Worm (Caenorhabditis elegans) whole organism, L2 larva: Measurements from ENCODE around the gene rev-3.

Experiments used
- R02D3.7 ChIP-seq: fragments of 150-350 bp; optimal IDR thresholded peaks from 2 replicates; lab custom pipeline; 2014; ENCODE audit warnings: missing biosample characterization, missing genetic modification characterization
- ama-1 ChIP-seq: fragments of 150-350 bp; optimal IDR thresholded peaks from 2 replicates; lab custom pipeline; 2018; ENCODE audit warnings: inconsistent platforms
- ceh-82 ChIP-seq: fragments of 150-350 bp; optimal IDR thresholded peaks from 2 replicates; lab custom pipeline; 2014; ENCODE audit warnings: missing biosample characterization, missing genetic modification characterization
- egl-27 ChIP-seq: sonication (generic microtip); optimal IDR thresholded peaks from 3 replicates; lab custom pipeline; 2017; ENCODE audit warnings: missing biosample characterization, missing genetic modification reagents, missing genetic modification characterization
- fos-1 ChIP-seq: fragments of 150-350 bp; optimal IDR thresholded peaks from 2 replicates; lab custom pipeline; 2014; ENCODE audit warnings: missing biosample characterization, missing genetic modification characterization
- lsy-2 ChIP-seq, 2 experiments: fragments of 150-350 bp in 1 of 2; sonication (generic microtip) in 1 of 2; optimal IDR thresholded peaks; 2 replicates each; lab custom pipeline; 2014 to 2017; ENCODE audit warnings: missing biosample characterization in 2 of 2, missing genetic modification characterization in 2 of 2
- nhr-11 ChIP-seq: fragments of 150-350 bp; optimal IDR thresholded peaks from 2 replicates; lab custom pipeline; 2014; ENCODE audit warnings: missing biosample characterization, missing genetic modification characterization
- nhr-25 ChIP-seq: fragments of 150-350 bp; sonication (generic microtip); optimal IDR thresholded peaks from 3 replicates; lab custom pipeline; 2014; ENCODE audit warnings: missing biosample characterization, missing genetic modification characterization
- nhr-6 ChIP-seq: fragments of 150-350 bp; optimal IDR thresholded peaks from 2 replicates; lab custom pipeline; 2014; ENCODE audit warnings: missing biosample characterization, missing genetic modification characterization
- skn-1 ChIP-seq: sonication (generic microtip); optimal IDR thresholded peaks from 2 replicates; lab custom pipeline; 2017; ENCODE audit warnings: missing biosample characterization, missing genetic modification characterization
- snpc-4 ChIP-seq: fragments of 150-350 bp; optimal IDR thresholded peaks from 2 replicates; lab custom pipeline; 2014; ENCODE audit warnings: missing biosample characterization, missing genetic modification characterization
- unc-39 ChIP-seq: fragments of 150-350 bp; optimal IDR thresholded peaks from 2 replicates; lab custom pipeline; 2014; ENCODE audit warnings: missing biosample characterization, missing genetic modification characterization
- zag-1 ChIP-seq: fragments of 150-350 bp; optimal IDR thresholded peaks from 2 replicates; lab custom pipeline; 2014; ENCODE audit warnings: missing biosample characterization, missing genetic modification characterization

DNA sequence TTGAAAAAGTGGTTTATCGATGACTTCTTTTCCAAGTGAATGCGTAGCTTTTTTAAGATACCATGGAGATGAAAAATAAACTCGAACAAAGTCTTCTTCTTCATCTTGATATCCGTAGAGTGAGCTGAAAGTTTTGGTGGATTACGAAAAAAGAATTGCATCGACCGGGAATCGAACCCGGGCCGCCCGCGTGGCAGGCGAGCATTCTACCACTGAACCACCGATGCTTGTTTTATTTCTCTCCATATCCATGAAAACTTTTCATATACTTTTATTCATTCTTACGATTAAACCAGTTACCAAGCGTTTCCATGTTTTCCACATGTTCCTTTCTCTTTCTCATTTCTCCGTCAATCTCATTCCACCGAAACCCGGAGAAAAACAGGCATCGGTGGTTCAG lies 8.4 kb downstream of the rev-3 start:
- TF ChIP-seq snpc-4 (tag; lab: Kevin White, UChicago) = no peak
- TF ChIP-seq nhr-11 (tag; lab: Kevin White, UChicago) = no peak
- no peak for TF ChIP-seq egl-27 (tag; lab: Kevin White, UChicago)
- TF ChIP-seq fos-1 (tag; lab: Kevin White, UChicago) = no peak
- no peak for TF ChIP-seq zag-1 (tag; lab: Kevin White, UChicago)
- no peak for TF ChIP-seq unc-39
- TF ChIP-seq skn-1 (tag; lab: Kevin White, UChicago) = no peak
- TF ChIP-seq ceh-82 = no peak
- no peak for TF ChIP-seq lsy-2 (tag; optimal IDR thresholded peaks at IDR 0.05; lab: Kevin White, UChicago)
- no peak for TF ChIP-seq nhr-25 (tag; lab: Kevin White, UChicago)
- TF ChIP-seq R02D3.7 (tag; lab: Kevin White, UChicago) = no peak
- no peak for TF ChIP-seq nhr-6 (tag; lab: Kevin White, UChicago)
- no peak for TF ChIP-seq ama-1 (lab: Kevin White, UChicago)
